In the genomic region with DNA sequence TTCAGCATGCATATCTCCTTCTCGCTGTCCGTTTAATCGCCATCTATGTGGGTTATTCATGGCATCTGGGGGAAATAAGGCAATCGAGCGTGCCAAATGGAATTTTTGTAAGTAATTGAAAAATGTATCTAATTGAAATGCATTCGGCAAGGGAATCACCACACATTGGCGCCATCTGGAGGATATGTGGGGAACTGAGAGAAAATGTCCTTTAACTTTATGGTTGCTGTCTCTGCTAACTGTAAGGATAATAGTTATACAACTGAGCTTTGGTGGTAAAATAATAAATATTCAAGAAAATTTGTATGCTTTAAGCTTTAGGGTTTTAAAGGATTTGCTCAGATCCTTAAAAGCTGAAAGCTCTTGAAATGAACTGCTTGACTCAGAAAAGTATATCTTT, we compare ENCODE assay signal across 3 fruit fly cellular contexts.
A peak's percentile ranks its signal among the peaks of the same experiment; 100 is the strongest.
TF ChIP-seq lines count a peak whose summit lies in the region.

No protein-coding gene starts in this region.

- peak; percentile 87 to 90 for TF ChIP-seq CTCF in S2 (optimal IDR thresholded peaks at IDR 0.05; lab: Kevin White, UChicago)
- peak; percentile 90 for TF ChIP-seq CTCF in whole organism, embryonic (GFP tag; optimal IDR thresholded peaks at IDR 0.05; lab: Kevin White, UChicago)

TF ChIP-seq in whole organism, embryonic, 481 proteins besides CTCF, POLR2A, EP300 and RAD21:
- TF ChIP-seq Ravus (GFP tag; IDR thresholded peaks at IDR 0.05; lab: Robert Waterston, UW) (no peak), fd64A (GFP tag; optimal IDR thresholded peaks at IDR 0.05; lab: Kevin White, UChicago) (no peak), Six4 (GFP tag; optimal IDR thresholded peaks at IDR 0.05; lab: Kevin White, UChicago) (no peak), CG7928 (GFP tag; optimal IDR thresholded peaks at IDR 0.05; lab: Kevin White, UChicago) (no peak), CG7271 (tag; optimal IDR thresholded peaks at IDR 0.05; lab: Kevin White, UChicago) (no peak), CG2120 (GFP tag; optimal IDR thresholded peaks at IDR 0.05; lab: Kevin White, UChicago) (no peak), HLHmδ (GFP tag; optimal IDR thresholded peaks at IDR 0.05; lab: Kevin White, UChicago) (no peak), Dip2 (GFP tag; IDR thresholded peaks at IDR 0.05; lab: Robert Waterston, UW) (peak; percentile 79), NC2α (GFP tag; optimal IDR thresholded peaks at IDR 0.05; lab: Kevin White, UChicago) (no peak), Atf3 (GFP tag; optimal IDR thresholded peaks at IDR 0.05; lab: Kevin White, UChicago) (no peak), E2f1 (GFP tag; IDR thresholded peaks at IDR 0.05; lab: Robert Waterston, UW) (no peak), row (GFP tag; IDR thresholded peaks at IDR 0.05; lab: Robert Waterston, UW) (no peak), HLH3B (GFP tag; IDR thresholded peaks at IDR 0.05; lab: Robert Waterston, UW) (no peak), CG12219 (GFP tag; optimal IDR thresholded peaks at IDR 0.05; lab: Kevin White, UChicago) (no peak), twi (tag; optimal IDR thresholded peaks at IDR 0.05; lab: Kevin White, UChicago) (no peak), CG5180 (GFP tag; optimal IDR thresholded peaks at IDR 0.05; lab: Kevin White, UChicago) (no peak), Mes4 (GFP tag; optimal IDR thresholded peaks at IDR 0.05; lab: Kevin White, UChicago) (no peak), otp (GFP tag; IDR thresholded peaks at IDR 0.05; lab: Robert Waterston, UW) (no peak), CG31365 (tag; optimal IDR thresholded peaks at IDR 0.05; lab: Kevin White, UChicago) (peak; percentile 74), Antp (GFP tag; optimal IDR thresholded peaks at IDR 0.05; lab: Kevin White, UChicago) (no peak), sens (GFP tag; lab: Kevin White, UChicago) (peak; percentile 67), tio (GFP tag; optimal IDR thresholded peaks at IDR 0.05; lab: Kevin White, UChicago) (no peak), BEAF-32 (GFP tag; optimal IDR thresholded peaks at IDR 0.05; lab: Kevin White, UChicago) (no peak), pita (GFP tag; optimal IDR thresholded peaks at IDR 0.05; lab: Kevin White, UChicago) (peak; percentile 54), CG6813 (GFP tag; optimal IDR thresholded peaks at IDR 0.05; lab: Kevin White, UChicago) (no peak)
TF ChIP-seq in whole organism, embryonic: peak in this region for 4.

TF ChIP-seq in whole organism, prepupa, 60 proteins besides CTCF, POLR2A, EP300 and RAD21:
- TF ChIP-seq CG31627 (GFP tag; optimal IDR thresholded peaks at IDR 0.05; lab: Kevin White, UChicago) = no peak
- TF ChIP-seq CG6163 (GFP tag; IDR thresholded peaks at IDR 0.05; lab: Robert Waterston, UW) = 0 out of 3 replicates have a peak, but pooled peaks have one; percentile 9
